Worm (Caenorhabditis elegans) whole organism, late embryonic: ENCODE results near the gene ser-1.

Experiments
- C08G9.2 ChIP-seq: sonication (generic microtip); optimal IDR thresholded peaks from 2 replicates; lab custom pipeline; 2016; ENCODE audit warnings: mild to moderate bottlenecking, missing genetic modification characterization, moderate library complexity, missing compliant biosample characterization
- F13H6.1 ChIP-seq: sonication (generic microtip); optimal IDR thresholded peaks from 2 replicates; lab custom pipeline; 2016; ENCODE audit warnings: missing genetic modification characterization, missing compliant biosample characterization
- T23F11.4 ChIP-seq: fragments of 200-800 bp; sonication (Bioruptor generic); optimal IDR thresholded peaks from 2 replicates; lab custom pipeline; 2018; ENCODE audit warnings: mild to moderate bottlenecking, missing genetic modification characterization, missing compliant biosample characterization
- ahr-1 ChIP-seq: sonication (generic microtip); optimal IDR thresholded peaks from 2 replicates; lab custom pipeline; 2016; ENCODE audit warnings: missing genetic modification characterization, missing compliant biosample characterization
- ceh-18 ChIP-seq: sonication (generic microtip); optimal IDR thresholded peaks from 2 replicates; lab custom pipeline; 2016; ENCODE audit warnings: missing genetic modification characterization, missing compliant biosample characterization
- ceh-24 ChIP-seq: sonication (generic microtip); optimal IDR thresholded peaks from 2 replicates; lab custom pipeline; 2016; ENCODE audit warnings: mild to moderate bottlenecking, missing genetic modification characterization, missing compliant biosample characterization
- ceh-31 ChIP-seq: sonication (generic microtip); optimal IDR thresholded peaks from 2 replicates; lab custom pipeline; 2016; ENCODE audit warnings: missing genetic modification characterization, missing compliant biosample characterization
- ceh-34 ChIP-seq: sonication (generic microtip); optimal IDR thresholded peaks from 2 replicates; lab custom pipeline; 2016; ENCODE audit warnings: mild to moderate bottlenecking, missing genetic modification characterization, missing compliant biosample characterization
- ceh-45 ChIP-seq: fragments of 200-800 bp; sonication (Bioruptor generic); IDR thresholded peaks from 2 replicates; pipeline ENCODE4 v1.3.6; 2022; ENCODE audit warnings: missing genetic modification reagents, missing genetic modification characterization, missing compliant biosample characterization
- ceh-6 ChIP-seq: fragments of 200-800 bp; sonication (Bioruptor generic); optimal IDR thresholded peaks from 2 replicates; lab custom pipeline; 2018; ENCODE audit warnings: mild to moderate bottlenecking, missing genetic modification characterization, missing compliant biosample characterization
- che-1 ChIP-seq: sonication (generic microtip); optimal IDR thresholded peaks from 2 replicates; lab custom pipeline; 2016; ENCODE audit warnings: mild to moderate bottlenecking, missing genetic modification characterization, missing compliant biosample characterization
- dve-1 ChIP-seq: sonication (generic microtip); optimal IDR thresholded peaks from 2 replicates; lab custom pipeline; 2017; ENCODE audit warnings: antibody characterized with exemption, mild to moderate bottlenecking, missing genetic modification characterization, missing compliant biosample characterization
- elt-4 ChIP-seq: sonication (generic microtip); optimal IDR thresholded peaks from 2 replicates; lab custom pipeline; 2016; ENCODE audit warnings: missing genetic modification characterization, missing compliant biosample characterization
- fax-1 ChIP-seq: sonication (generic microtip); optimal IDR thresholded peaks from 2 replicates; lab custom pipeline; 2016; ENCODE audit warnings: missing genotype, missing genetic modification characterization, missing compliant biosample characterization
- fkh-6 ChIP-seq: sonication (generic microtip); optimal IDR thresholded peaks from 2 replicates; lab custom pipeline; 2016; ENCODE audit warnings: missing genetic modification characterization, missing compliant biosample characterization
- gmeb-2 ChIP-seq: sonication (generic microtip); optimal IDR thresholded peaks from 2 replicates; lab custom pipeline; 2016; ENCODE audit warnings: missing genetic modification characterization, inconsistent platforms, missing compliant biosample characterization
- hlh-30 ChIP-seq: sonication (generic microtip); optimal IDR thresholded peaks from 2 replicates; lab custom pipeline; 2017; ENCODE audit warnings: antibody characterized with exemption, missing genetic modification characterization, missing compliant biosample characterization; ENCODE audit not compliant: insufficient read depth
- hlh-6 ChIP-seq: sonication (generic microtip); optimal IDR thresholded peaks from 2 replicates; lab custom pipeline; 2016; ENCODE audit warnings: missing genotype, missing genetic modification characterization, missing compliant biosample characterization
- hlh-8 ChIP-seq: sonication (generic microtip); optimal IDR thresholded peaks from 2 replicates; lab custom pipeline; 2016; ENCODE audit warnings: missing genotype, missing genetic modification characterization, missing compliant biosample characterization
- lin-11 ChIP-seq: fragments of 200-800 bp; sonication (Bioruptor generic); optimal IDR thresholded peaks from 2 replicates; lab custom pipeline; 2018; ENCODE audit warnings: mild to moderate bottlenecking, missing genetic modification characterization, missing compliant biosample characterization
- madf-2 ChIP-seq: sonication (generic microtip); optimal IDR thresholded peaks from 2 replicates; lab custom pipeline; 2017; ENCODE audit warnings: missing genetic modification characterization, missing compliant biosample characterization
- nfya-1 ChIP-seq: sonication (generic microtip); optimal IDR thresholded peaks from 2 replicates; lab custom pipeline; 2017; ENCODE audit warnings: missing genetic modification characterization, mild to moderate bottlenecking, missing compliant biosample characterization, antibody characterized with exemption, moderate library complexity
- nhr-11 ChIP-seq: fragments of 150-350 bp; optimal IDR thresholded peaks from 2 replicates; lab custom pipeline; 2014; ENCODE audit warnings: missing biosample characterization, missing genetic modification characterization
- npax-4 ChIP-seq: sonication (generic microtip); optimal IDR thresholded peaks from 2 replicates; lab custom pipeline; 2016; ENCODE audit warnings: missing genetic modification characterization, missing compliant biosample characterization
- odd-2 ChIP-seq: sonication (generic microtip); optimal IDR thresholded peaks from 2 replicates; lab custom pipeline; 2017; ENCODE audit warnings: antibody characterized with exemption, mild to moderate bottlenecking, missing genetic modification characterization, missing compliant biosample characterization
- pag-3 ChIP-seq: sonication (generic microtip); optimal IDR thresholded peaks from 2 replicates; lab custom pipeline; 2016; ENCODE audit warnings: missing compliant biosample characterization, missing genetic modification characterization, borderline replicate concordance
- pha-2 ChIP-seq: sonication (generic microtip); optimal IDR thresholded peaks from 2 replicates; lab custom pipeline; 2017; ENCODE audit warnings: mild to moderate bottlenecking, missing genetic modification characterization, missing compliant biosample characterization
- pha-4 ChIP-seq: fragments of 150-350 bp; optimal IDR thresholded peaks from 2 replicates; lab custom pipeline; 2018; ENCODE audit warnings: missing biosample characterization, missing genetic modification reagents, missing genetic modification characterization
- ref-2 ChIP-seq: sonication (generic microtip); optimal IDR thresholded peaks from 2 replicates; lab custom pipeline; 2016; ENCODE audit warnings: missing genetic modification characterization, missing compliant biosample characterization
- rnt-1 ChIP-seq: sonication (generic microtip); optimal IDR thresholded peaks from 2 replicates; lab custom pipeline; 2016; ENCODE audit warnings: missing genetic modification characterization, missing compliant biosample characterization
- sdc-2 ChIP-seq: sonication (generic microtip); optimal IDR thresholded peaks from 2 replicates; lab custom pipeline; 2016; ENCODE audit warnings: missing genotype, missing genetic modification characterization, missing compliant biosample characterization
- sox-2 ChIP-seq: fragments of 200-800 bp; sonication (Bioruptor generic); IDR thresholded peaks from 2 replicates; pipeline ENCODE4 v1.3.6; 2022; ENCODE audit warnings: missing genetic modification reagents, missing genetic modification characterization, missing compliant biosample characterization
- syd-9 ChIP-seq: sonication (generic microtip); optimal IDR thresholded peaks from 2 replicates; lab custom pipeline; 2016; ENCODE audit warnings: mild to moderate bottlenecking, missing genetic modification characterization, moderate library complexity, missing compliant biosample characterization
- tbx-2 ChIP-seq: sonication (generic microtip); optimal IDR thresholded peaks from 2 replicates; lab custom pipeline; 2016; ENCODE audit warnings: missing genetic modification characterization, missing compliant biosample characterization
- tbx-7 ChIP-seq: sonication (generic microtip); optimal IDR thresholded peaks from 2 replicates; lab custom pipeline; 2016; ENCODE audit warnings: missing genotype, missing genetic modification characterization, missing compliant biosample characterization
- ttx-3 ChIP-seq: sonication (generic microtip); optimal IDR thresholded peaks from 2 replicates; lab custom pipeline; 2016; ENCODE audit warnings: missing genetic modification reagents, missing genetic modification characterization, missing compliant biosample characterization
- unc-55 ChIP-seq: sonication (generic microtip); optimal IDR thresholded peaks from 2 replicates; lab custom pipeline; 2017; ENCODE audit warnings: missing biosample characterization, missing genetic modification reagents, missing genetic modification characterization
- zip-5 ChIP-seq: sonication (generic microtip); optimal IDR thresholded peaks from 2 replicates; lab custom pipeline; 2016; ENCODE audit warnings: missing genetic modification characterization, missing compliant biosample characterization

ser-1 gene

DNA sequence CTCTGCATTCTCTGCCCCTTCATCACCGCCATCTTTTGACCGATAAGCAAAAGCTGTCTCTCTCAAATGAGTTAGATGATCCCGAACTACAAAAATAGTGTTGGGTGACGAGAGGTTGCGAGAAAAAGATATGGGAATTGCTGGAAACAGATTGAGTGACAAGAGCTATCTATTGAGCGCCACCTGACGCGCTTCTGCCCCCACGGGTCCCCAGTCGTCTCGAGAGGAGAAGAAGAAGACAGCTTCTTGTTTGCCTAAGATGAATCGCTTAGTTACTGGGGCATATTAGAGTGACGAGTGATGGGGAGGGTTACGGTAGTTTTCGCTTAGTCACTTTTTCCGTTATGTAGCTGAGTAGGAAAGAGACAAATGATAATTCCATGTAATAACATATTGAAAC is 45.0 kb upstream of the ser-1 start:
- TF ChIP-seq odd-2 (no peak), ceh-34 (peak; percentile 3), dve-1 (tag; lab: Kevin White, UChicago) (no peak), fkh-6 (tag; lab: Kevin White, UChicago) (no peak), T23F11.4 (GFP tag; lab: Kevin White, UChicago) (no peak), rnt-1 (tag; lab: Kevin White, UChicago) (peak; percentile 85), ceh-18 (peak; percentile 74), unc-55 (peak; percentile 99), ahr-1 (tag; lab: Kevin White, UChicago) (no peak), nfya-1 (tag; lab: Kevin White, UChicago) (peak; percentile 17), ceh-31 (tag; lab: Kevin White, UChicago) (no peak), F13H6.1 (tag; lab: Kevin White, UChicago) (no peak)
- TF ChIP-seq, all 69 proteins: peak for 5

DNA sequence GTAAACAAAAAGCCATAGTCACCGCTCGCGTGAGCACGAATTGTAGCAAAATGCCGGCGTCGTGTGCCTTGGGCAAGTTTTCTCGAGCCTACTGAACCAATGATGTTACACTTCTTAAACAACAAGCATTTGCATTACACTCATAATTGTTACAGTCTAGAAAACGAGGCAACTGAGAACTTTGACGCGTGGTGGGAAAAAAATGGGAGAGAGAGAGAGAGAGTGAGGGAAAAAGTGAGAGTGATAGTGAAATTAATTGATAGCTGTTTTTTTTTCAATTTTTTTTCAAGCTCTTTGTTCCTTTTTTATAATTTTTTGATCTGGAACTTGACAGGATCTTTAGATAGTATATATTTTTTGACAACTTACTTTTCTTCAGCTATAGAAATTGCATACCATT is 44.4 kb upstream of the ser-1 start:
- TF ChIP-seq ttx-3 (tag; lab: Kevin White, UChicago) (no peak), pha-2 (tag; lab: Kevin White, UChicago) (no peak), nhr-11 (tag; lab: Kevin White, UChicago) (no peak), gmeb-2 (no peak), syd-9 (tag; lab: Kevin White, UChicago) (no peak), ceh-6 (GFP tag; lab: Kevin White, UChicago) (no peak), C08G9.2 (tag; lab: Kevin White, UChicago) (no peak), hlh-8 (tag; lab: Kevin White, UChicago) (no peak)

DNA sequence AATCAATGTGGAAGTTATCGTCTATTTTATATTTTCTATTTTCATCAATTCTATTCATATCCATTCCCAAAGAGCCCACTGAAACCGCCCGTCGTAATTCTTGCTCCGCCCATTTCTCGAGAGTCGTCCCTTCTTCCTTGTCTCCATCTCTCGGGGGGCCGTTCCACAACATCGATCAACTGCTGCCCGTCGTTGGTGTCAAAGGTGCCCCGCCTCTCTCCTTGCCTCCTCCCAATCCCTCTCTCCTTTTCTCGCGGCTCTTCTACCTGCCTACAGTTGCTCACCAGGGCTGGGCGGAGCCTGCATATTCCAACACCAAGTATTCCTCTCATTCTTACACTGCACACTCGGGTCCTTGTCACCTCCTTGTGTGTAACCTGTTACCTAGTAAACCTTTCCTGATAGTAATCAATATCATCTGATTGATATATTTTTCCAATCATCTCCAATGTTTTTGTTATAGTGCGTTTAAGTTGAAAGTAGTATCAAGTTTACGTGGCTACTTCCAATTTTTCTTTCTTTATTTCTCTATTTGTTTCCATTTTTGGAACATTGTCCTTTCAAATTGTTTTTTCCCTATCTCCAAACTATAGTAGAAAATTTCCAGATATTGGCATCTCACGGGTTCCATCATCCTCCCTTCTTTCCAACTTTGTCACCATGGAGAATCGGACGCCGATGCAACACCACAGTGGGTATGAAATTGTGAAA is 43.2 kb upstream of the ser-1 start, which contains the start of gene pat-9:
pat-9 (plus strand) TSS at position 661 of the 711 bp plus-strand sequence.
- TF ChIP-seq rnt-1 (tag; lab: Kevin White, UChicago) (no peak), ttx-3 (tag; lab: Kevin White, UChicago) (no peak), tbx-2 (peak; percentile 37), che-1 (tag; lab: Kevin White, UChicago) (no peak), gmeb-2 (no peak), sdc-2 (no peak), sox-2 (GFP tag; lab: Robert Waterston, UW) (no peak), ceh-34 (no peak)

DNA sequence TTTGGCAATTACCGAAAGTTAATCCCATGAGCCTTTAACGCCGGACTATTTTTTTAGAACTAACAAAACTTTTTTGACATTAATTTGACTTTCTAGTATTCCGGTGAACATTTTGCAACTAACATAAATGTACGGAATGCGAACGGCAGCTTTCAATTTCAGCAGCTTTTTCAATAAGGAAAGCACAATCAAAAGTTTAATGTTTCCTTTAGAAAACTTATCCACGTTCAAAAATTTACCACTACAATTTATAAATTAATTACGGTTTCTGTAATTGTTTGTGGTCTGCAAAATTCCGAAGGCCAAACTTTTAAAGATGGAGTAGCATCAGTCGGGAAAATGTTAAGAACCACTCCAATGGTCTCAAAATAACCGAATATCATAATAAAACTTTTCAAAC is 39.2 kb upstream of the ser-1 start, which contains the start of gene osm-1:
osm-1 (plus strand) TSS at position 301 of the 400 bp plus-strand sequence.
- TF ChIP-seq ceh-24 (tag; lab: Kevin White, UChicago) (no peak), madf-2 (no peak), hlh-6 (tag; lab: Kevin White, UChicago) (no peak), ref-2 (tag; lab: Kevin White, UChicago) (no peak), pha-2 (tag; lab: Kevin White, UChicago) (no peak), ahr-1 (tag; lab: Kevin White, UChicago) (no peak), lin-11 (tag; lab: Kevin White, UChicago) (no peak)
- TF ChIP-seq, all 69 proteins: peak for 0

DNA sequence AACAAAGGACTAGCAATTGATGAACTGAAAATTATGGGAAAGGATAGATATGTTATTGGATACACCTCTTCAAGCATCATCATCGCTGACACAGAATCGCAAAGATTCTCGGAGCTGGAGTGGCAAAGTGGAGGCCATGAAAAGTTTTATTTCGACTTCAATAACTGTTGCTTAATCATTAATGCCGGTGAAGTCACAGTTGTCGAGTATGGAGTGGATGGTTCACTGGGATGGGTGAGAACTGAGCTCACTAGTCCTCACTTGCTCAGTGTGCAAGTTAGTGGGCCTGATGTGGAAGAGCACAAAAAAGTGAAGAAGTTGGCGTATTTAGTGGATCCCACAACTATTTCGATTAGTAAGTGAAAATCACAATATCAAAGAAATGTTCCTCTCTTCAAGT is 35.7 kb upstream of the ser-1 start:
- TF ChIP-seq tbx-2 (no peak), rnt-1 (tag; lab: Kevin White, UChicago) (no peak), ceh-45 (GFP tag; lab: Robert Waterston, UW) (no peak), elt-4 (tag; lab: Kevin White, UChicago) (no peak), pag-3 (no peak), che-1 (tag; lab: Kevin White, UChicago) (no peak), nfya-1 (tag; lab: Kevin White, UChicago) (no peak), hlh-30 (tag; lab: Kevin White, UChicago) (no peak), ttx-3 (tag; lab: Kevin White, UChicago) (no peak), pha-4 (no peak), tbx-7 (tag; lab: Kevin White, UChicago) (no peak), fax-1 (tag; lab: Kevin White, UChicago) (no peak), odd-2 (no peak), ceh-31 (tag; lab: Kevin White, UChicago) (no peak), npax-4 (tag; lab: Kevin White, UChicago) (no peak), zip-5 (tag; lab: Kevin White, UChicago) (no peak), hlh-8 (tag; lab: Kevin White, UChicago) (no peak), unc-55 (no peak)
